Fruit fly (Drosophila melanogaster) whole organism, embryonic: ENCODE data around the gene tho2.
A peak's percentile ranks its signal among the peaks of the same experiment; 100 is the strongest.

Experiments
- Ada2b ChIP-seq: fragments of 200-800 bp; sonication (Bioruptor generic); IDR thresholded peaks from 2 replicates; pipeline ENCODE4 v1.3.6; 2022; ENCODE audit warnings: missing biosample characterization, missing genetic modification characterization
- B-H1 ChIP-seq: fragments of 200-800 bp; sonication (Bioruptor generic); IDR thresholded peaks from 3 replicates; pipeline ENCODE4 v1.3.6; 2022; ENCODE audit warnings: missing biosample characterization, missing genetic modification characterization
- CG10959 ChIP-seq: fragments of 200-800 bp; sonication (Bioruptor generic); IDR thresholded peaks from 2 replicates; pipeline ENCODE4 v1.3.6; 2022; ENCODE audit warnings: missing biosample characterization, missing genetic modification characterization
- CG11504 ChIP-seq: fragments of 200-800 bp; sonication (Bioruptor generic); optimal IDR thresholded peaks from 3 replicates; lab custom pipeline; 2019; ENCODE audit warnings: missing biosample characterization, mild to moderate bottlenecking, missing genetic modification characterization, moderate library complexity
- CG11696 ChIP-seq: fragments of 200-800 bp; sonication (Bioruptor generic); IDR thresholded peaks from 2 replicates; pipeline ENCODE4 v1.3.6; 2022; ENCODE audit warnings: missing biosample characterization, missing genetic modification characterization
- CG12299 ChIP-seq: fragments of 200-800 bp; sonication (Bioruptor generic); optimal IDR thresholded peaks from 2 replicates; lab custom pipeline; 2018; ENCODE audit warnings: missing biosample characterization, mild to moderate bottlenecking, missing genetic modification characterization
- CG13624 ChIP-seq: fragments of 200-800 bp; sonication (Bioruptor generic); optimal IDR thresholded peaks from 2 replicates; lab custom pipeline; 2016; ENCODE audit warnings: missing biosample characterization, missing genetic modification characterization
- CG15269 ChIP-seq: fragments of 200-800 bp; sonication (Bioruptor generic); optimal IDR thresholded peaks from 2 replicates; lab custom pipeline; 2018; ENCODE audit warnings: missing biosample characterization, mild to moderate bottlenecking, missing genetic modification characterization, moderate library complexity
- CG15514 ChIP-seq: fragments of 200-800 bp; sonication (Bioruptor generic); optimal IDR thresholded peaks from 3 replicates; lab custom pipeline; 2017; ENCODE audit warnings: missing biosample characterization, missing genetic modification characterization, mild to moderate bottlenecking, moderate library complexity, missing genetic modification reagents
- CG15601 ChIP-seq: fragments of 200-800 bp; sonication (Bioruptor generic); optimal IDR thresholded peaks from 3 replicates; lab custom pipeline; 2019; ENCODE audit warnings: missing biosample characterization, mild to moderate bottlenecking, missing genetic modification characterization, moderate library complexity
- CG18011 ChIP-seq: fragments of 200-800 bp; sonication (Bioruptor generic); optimal IDR thresholded peaks from 2 replicates; lab custom pipeline; 2017; ENCODE audit warnings: missing biosample characterization, missing genetic modification characterization, mild to moderate bottlenecking, moderate library complexity, missing genotype
- CG18599 ChIP-seq: fragments of 200-800 bp; sonication (Bioruptor generic); optimal IDR thresholded peaks from 3 replicates; lab custom pipeline; 2017; ENCODE audit warnings: missing biosample characterization, missing genetic modification characterization, mild to moderate bottlenecking, moderate library complexity, missing genetic modification reagents
- CG2116 ChIP-seq: fragments of 200-800 bp; sonication (Bioruptor generic); optimal IDR thresholded peaks from 3 replicates; lab custom pipeline; 2018; ENCODE audit warnings: missing biosample characterization, mild to moderate bottlenecking, missing genetic modification characterization
- CG2889 ChIP-seq: fragments of 200-800 bp; sonication (Bioruptor generic); IDR thresholded peaks from 3 replicates; pipeline ENCODE4 v1.3.6; 2022; ENCODE audit warnings: missing biosample characterization, missing genetic modification characterization
- CG30403 ChIP-seq: fragments of 200-800 bp; sonication (Bioruptor generic); optimal IDR thresholded peaks from 3 replicates; lab custom pipeline; 2016; ENCODE audit warnings: missing biosample characterization, missing genetic modification characterization
- CG3281 ChIP-seq: fragments of 200-800 bp; sonication (Bioruptor generic); optimal IDR thresholded peaks from 3 replicates; lab custom pipeline; 2017; ENCODE audit warnings: missing biosample characterization, mild to moderate bottlenecking, missing genetic modification characterization
- CG34224 ChIP-seq: fragments of 200-800 bp; sonication (Bioruptor generic); IDR thresholded peaks from 3 replicates; pipeline ENCODE4 v1.3.6; 2022; ENCODE audit warnings: missing biosample characterization, missing genetic modification characterization; ENCODE audit not compliant: partially characterized antibody
- CG5953 ChIP-seq: fragments of 200-800 bp; sonication (Bioruptor generic); IDR thresholded peaks from 2 replicates; pipeline ENCODE4 v1.3.6; 2022; ENCODE audit warnings: missing biosample characterization, missing genetic modification characterization
- CG6272 ChIP-seq: fragments of 200-800 bp; sonication (Bioruptor generic); IDR thresholded peaks from 2 replicates; pipeline ENCODE4 v1.3.6; 2022; ENCODE audit warnings: missing biosample characterization, missing genetic modification characterization
- CG8944 ChIP-seq: fragments of 200-800 bp; sonication (Bioruptor generic); optimal IDR thresholded peaks from 3 replicates; lab custom pipeline; 2016; ENCODE audit warnings: missing biosample characterization, missing genetic modification characterization
- CG9727 ChIP-seq: fragments of 200-800 bp; sonication (Bioruptor generic); optimal IDR thresholded peaks from 3 replicates; lab custom pipeline; 2017; ENCODE audit warnings: missing biosample characterization, mild to moderate bottlenecking, missing genetic modification characterization
- D ChIP-seq, 2 experiments: fragments of 200-800 bp in 1 of 2; fragments of >200 bp in 1 of 2; sonication (Bioruptor generic) in 1 of 2; optimal IDR thresholded peaks; 2 replicates in 1 of 2; 3 replicates in 1 of 2; lab custom pipeline; 2017; ENCODE audit warnings: mild to moderate bottlenecking in 1 of 2, missing biosample characterization in 1 of 2, missing genetic modification characterization in 1 of 2, missing genetic modification reagents in 1 of 2
- Fer2 ChIP-seq: fragments of 200-800 bp; sonication (Bioruptor generic); optimal IDR thresholded peaks from 2 replicates; lab custom pipeline; 2018; ENCODE audit warnings: missing biosample characterization, mild to moderate bottlenecking, missing genetic modification characterization, moderate library complexity
- Gug ChIP-seq: fragments of 200-800 bp; sonication (Bioruptor generic); IDR thresholded peaks from 4 replicates; pipeline ENCODE4 v1.3.6; 2022; ENCODE audit warnings: missing biosample characterization, missing genetic modification characterization
- Hey ChIP-seq: fragments of 200-800 bp; sonication (Bioruptor generic); optimal IDR thresholded peaks from 3 replicates; lab custom pipeline; 2018; ENCODE audit warnings: missing biosample characterization, mild to moderate bottlenecking, missing genetic modification characterization
- HmgD ChIP-seq: fragments of 200-800 bp; sonication (Bioruptor generic); optimal IDR thresholded peaks from 3 replicates; lab custom pipeline; 2016; ENCODE audit warnings: missing biosample characterization, missing genetic modification characterization
- Hr3 ChIP-seq: fragments of 200-800 bp; sonication (Bioruptor generic); optimal IDR thresholded peaks from 3 replicates; lab custom pipeline; 2016; ENCODE audit warnings: missing biosample characterization, missing genetic modification characterization
- Max ChIP-seq: fragments of 200-800 bp; sonication (Bioruptor generic); optimal IDR thresholded peaks from 2 replicates; lab custom pipeline; 2016; ENCODE audit warnings: missing biosample characterization, mild to moderate bottlenecking, missing genetic modification characterization
- Meics ChIP-seq: fragments of 200-800 bp; sonication (Bioruptor generic); optimal IDR thresholded peaks from 2 replicates; lab custom pipeline; 2017; ENCODE audit warnings: missing biosample characterization, mild to moderate bottlenecking, missing genetic modification characterization
- Nf-YB ChIP-seq: fragments of 200-800 bp; sonication (Bioruptor generic); optimal IDR thresholded peaks from 3 replicates; lab custom pipeline; 2019; ENCODE audit warnings: missing biosample characterization, mild to moderate bottlenecking, missing genetic modification characterization, moderate library complexity
- Opbp ChIP-seq: fragments of 200-800 bp; sonication (Bioruptor generic); IDR thresholded peaks from 3 replicates; pipeline ENCODE4 v1.3.6; 2022; ENCODE audit warnings: missing biosample characterization, missing genetic modification characterization; ENCODE audit not compliant: partially characterized antibody
- Optix ChIP-seq: fragments of 200-800 bp; sonication (Bioruptor generic); IDR thresholded peaks from 3 replicates; pipeline ENCODE4 v1.3.6; 2022; ENCODE audit warnings: missing biosample characterization, missing genetic modification characterization
- Usf ChIP-seq: fragments of 200-800 bp; sonication (Bioruptor generic); optimal IDR thresholded peaks from 2 replicates; lab custom pipeline; 2017; ENCODE audit warnings: missing genotype, missing biosample characterization, missing genetic modification characterization
- Xrp1 ChIP-seq: fragments of 200-800 bp; sonication (Bioruptor generic); IDR thresholded peaks from 2 replicates; pipeline ENCODE4 v1.3.6; 2022; ENCODE audit warnings: missing biosample characterization, missing genetic modification characterization
- al ChIP-seq: fragments of 200-800 bp; sonication (Bioruptor generic); IDR thresholded peaks from 2 replicates; pipeline ENCODE4 v1.3.6; 2022; ENCODE audit warnings: missing biosample characterization, missing genetic modification characterization
- ash1 ChIP-seq: fragments of 200-800 bp; sonication (Bioruptor generic); optimal IDR thresholded peaks from 2 replicates; lab custom pipeline; 2018; ENCODE audit warnings: missing biosample characterization, mild to moderate bottlenecking, missing genetic modification characterization
- gcm ChIP-seq: fragments of 200-800 bp; sonication (Bioruptor generic); optimal IDR thresholded peaks from 2 replicates; lab custom pipeline; 2019; ENCODE audit warnings: missing biosample characterization, mild to moderate bottlenecking, missing genetic modification characterization, moderate library complexity
- her ChIP-seq: fragments of 200-800 bp; sonication (Bioruptor generic); optimal IDR thresholded peaks from 2 replicates; lab custom pipeline; 2016; ENCODE audit warnings: missing biosample characterization, missing genetic modification characterization
- jigr1 ChIP-seq: fragments of 200-800 bp; sonication (Bioruptor generic); IDR thresholded peaks from 3 replicates; pipeline ENCODE4 v1.3.6; 2022; ENCODE audit warnings: missing biosample characterization, missing genetic modification characterization
- jing ChIP-seq: fragments of 200-800 bp; sonication (Bioruptor generic); optimal IDR thresholded peaks from 2 replicates; lab custom pipeline; 2018; ENCODE audit warnings: missing biosample characterization, mild to moderate bottlenecking, missing genetic modification characterization
- lab ChIP-seq: fragments of 200-800 bp; sonication (Bioruptor generic); optimal IDR thresholded peaks from 3 replicates; lab custom pipeline; 2017; ENCODE audit warnings: missing biosample characterization, missing genetic modification characterization, mild to moderate bottlenecking, moderate library complexity, missing genetic modification reagents
- pita ChIP-seq: fragments of 200-800 bp; sonication (Bioruptor generic); optimal IDR thresholded peaks from 2 replicates; lab custom pipeline; 2017; ENCODE audit warnings: missing biosample characterization, mild to moderate bottlenecking, missing genetic modification characterization
- prd ChIP-seq, 3 experiments: fragments of >200 bp in 2 of 3; fragments of 200-800 bp in 1 of 3; sonication (Bioruptor generic) in 1 of 3; optimal IDR thresholded peaks in 2 of 3; IDR thresholded peaks in 1 of 3; 2 replicates in 2 of 3; 3 replicates in 1 of 3; pipeline versions ENCODE4 v1.3.6 to Lab custom; 2017 to 2022; ENCODE audit warnings: missing biosample characterization in 1 of 3, missing genetic modification characterization in 1 of 3
- ro ChIP-seq: fragments of 200-800 bp; sonication (Bioruptor generic); IDR thresholded peaks from 2 replicates; pipeline ENCODE4 v1.3.6; 2022; ENCODE audit warnings: missing biosample characterization, missing genetic modification characterization
- sisA ChIP-seq: fragments of 200-800 bp; sonication (Bioruptor generic); IDR thresholded peaks from 2 replicates; pipeline ENCODE4 v1.3.6; 2022; ENCODE audit warnings: missing biosample characterization, missing genetic modification characterization
- slou ChIP-seq: fragments of 200-800 bp; sonication (Bioruptor generic); optimal IDR thresholded peaks from 3 replicates; lab custom pipeline; 2016; ENCODE audit warnings: missing biosample characterization, missing genetic modification characterization
- sug ChIP-seq: fragments of 200-800 bp; optimal IDR thresholded peaks from 2 replicates; lab custom pipeline; 2019; ENCODE audit warnings: missing biosample characterization, mild to moderate bottlenecking, missing genetic modification characterization, moderate library complexity
- yki ChIP-seq: fragments of >200 bp; optimal IDR thresholded peaks from 3 replicates; lab custom pipeline; 2018
- z ChIP-seq: fragments of 200-800 bp; sonication (Bioruptor generic); IDR thresholded peaks from 3 replicates; pipeline ENCODE4 v1.3.6; 2022; ENCODE audit warnings: missing biosample characterization, missing genetic modification characterization
- zen2 ChIP-seq: fragments of 200-800 bp; sonication (Bioruptor generic); IDR thresholded peaks from 3 replicates; pipeline ENCODE4 v1.3.6; 2022; ENCODE audit warnings: missing biosample characterization, missing genetic modification characterization; ENCODE audit not compliant: partially characterized antibody

The tho2 gene

DNA sequence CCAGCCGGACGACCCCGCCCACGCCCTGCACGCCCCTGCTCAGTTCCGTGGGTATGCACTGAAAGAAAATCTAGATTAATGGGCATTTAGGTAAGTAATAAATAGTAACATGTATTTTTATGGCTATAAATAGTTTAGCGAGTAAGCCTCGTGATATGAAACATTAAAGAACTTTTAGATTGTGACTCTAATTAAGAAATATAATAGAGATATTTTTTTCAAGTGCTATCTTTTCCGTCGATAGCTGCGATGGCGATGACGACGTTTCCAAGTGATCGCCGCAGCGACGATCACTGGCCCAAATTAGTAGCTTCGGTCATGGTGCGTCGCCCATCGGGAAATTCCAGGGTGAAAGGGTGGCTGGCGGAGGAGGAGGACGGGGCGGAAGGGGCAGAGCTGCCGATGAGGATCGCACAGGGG lies 35.1 kb upstream of the tho2 start (continued):
- peak; percentile 64 for TF ChIP-seq CG18011
- TF ChIP-seq prd (optimal IDR thresholded peaks at IDR 0.05; lab: Kevin White, UChicago), result no peak
- TF ChIP-seq prd (GFP tag; IDR thresholded peaks at IDR 0.05; lab: Robert Waterston, UW), result peak; percentile 93
- TF ChIP-seq Optix (GFP tag; lab: Robert Waterston, UW), result peak; percentile 56; the same call in 2 of the 3 replicates
- TF ChIP-seq slou, result peak; percentile 51
- no peak for TF ChIP-seq Opbp (GFP tag; lab: Robert Waterston, UW)
- peak; percentile 86 for TF ChIP-seq CG10959 (GFP tag; lab: Robert Waterston, UW)
- peak; percentile 83 for TF ChIP-seq Hr3
- peak; percentile 81 for TF ChIP-seq CG12299 (tag; lab: Kevin White, UChicago)
- TF ChIP-seq Nf-YB (GFP tag; lab: Kevin White, UChicago), result peak; percentile 79
- TF ChIP-seq CG9727, result peak; percentile 89
- peak; percentile 57 for TF ChIP-seq CG8944 (GFP tag; lab: Kevin White, UChicago)
- peak; percentile 72; the same call in 2 of the 3 replicates for TF ChIP-seq CG2889
- peak; percentile 79 for TF ChIP-seq Meics (GFP tag; lab: Kevin White, UChicago)
- TF ChIP-seq Hey, result no peak
- TF ChIP-seq ash1 (GFP tag; lab: Kevin White, UChicago), result no peak
- TF ChIP-seq pita (GFP tag; lab: Kevin White, UChicago), result no peak
- no peak for TF ChIP-seq HmgD (GFP tag; lab: Kevin White, UChicago)
- peak; percentile 92 for TF ChIP-seq sisA (GFP tag; lab: Robert Waterston, UW)
- TF ChIP-seq sug (tag; lab: Kevin White, UChicago), result peak; percentile 3
- TF ChIP-seq CG11696 (GFP tag; lab: Robert Waterston, UW), result peak; percentile 85
- no peak for TF ChIP-seq zen2 (GFP tag; lab: Robert Waterston, UW)
- peak; percentile 82 for TF ChIP-seq Max (GFP tag; lab: Kevin White, UChicago)
- peak; percentile 85 for TF ChIP-seq B-H1 (GFP tag; lab: Robert Waterston, UW)
- peak; percentile 88 for TF ChIP-seq CG30403 (GFP tag; lab: Kevin White, UChicago)
- TF ChIP-seq CG15601 (tag; lab: Kevin White, UChicago), result peak; percentile 94
- peak; percentile 92 for TF ChIP-seq lab (GFP tag; lab: Kevin White, UChicago)
- no peak for TF ChIP-seq CG34224 (GFP tag; lab: Robert Waterston, UW)
- TF ChIP-seq CG11504 (tag; lab: Kevin White, UChicago), result peak; percentile 93
- TF ChIP-seq Ada2b, result peak; percentile 91
- TF ChIP-seq z (GFP tag; lab: Robert Waterston, UW), result peak; percentile 71; the same call in 2 of the 3 replicates
- TF ChIP-seq gcm (GFP tag; lab: Kevin White, UChicago), result peak; percentile 93
- peak; percentile 89 for TF ChIP-seq CG18599 (GFP tag; lab: Kevin White, UChicago)
- peak; percentile 94 for TF ChIP-seq Xrp1
- TF ChIP-seq CG13624 (GFP tag; lab: Kevin White, UChicago), result peak; percentile 60
- peak; percentile 47 for TF ChIP-seq Usf (GFP tag; lab: Kevin White, UChicago)
- peak; percentile 54 for TF ChIP-seq her (GFP tag; lab: Kevin White, UChicago)
- peak; percentile 91 for TF ChIP-seq CG15269
- peak; percentile 62; the same call in 1 of the 2 replicates for TF ChIP-seq ro (GFP tag; lab: Robert Waterston, UW)
- peak; percentile 80 for TF ChIP-seq CG6272 (GFP tag; lab: Robert Waterston, UW)
- TF ChIP-seq jing (GFP tag; lab: Kevin White, UChicago), result peak; percentile 80
- TF ChIP-seq D (optimal IDR thresholded peaks at IDR 0.05; lab: Kevin White, UChicago), result no peak
- TF ChIP-seq D (GFP tag; optimal IDR thresholded peaks at IDR 0.05; lab: Kevin White, UChicago), result peak; percentile 92
- TF ChIP-seq CG5953, result peak; percentile 87
- TF ChIP-seq yki (lab: Kevin White, UChicago), result no peak
- TF ChIP-seq CG2116, result peak; percentile 20
- TF ChIP-seq CG3281 (GFP tag; lab: Kevin White, UChicago), result peak; percentile 81
- TF ChIP-seq Gug (GFP tag; lab: Robert Waterston, UW), result peak; percentile 70
- TF ChIP-seq CG15514 (GFP tag; lab: Kevin White, UChicago), result peak; percentile 74
- TF ChIP-seq Fer2, result peak; percentile 57
- TF ChIP-seq jigr1 (GFP tag; lab: Robert Waterston, UW), result peak; percentile 80
- TF ChIP-seq al, result peak; percentile 75
